Fruit fly (Drosophila melanogaster) whole organism, embryonic: ENCODE results near the gene eIF2Bepsilon.

ENCODE experiments used
- Awh ChIP-seq: fragments of 200-800 bp; sonication (Bioruptor generic); IDR thresholded peaks from 2 replicates; pipeline ENCODE4, ENCODE4 v1.3.6; 2022; ENCODE audit warnings: missing biosample characterization, missing genetic modification characterization
- Bdp1 ChIP-seq: fragments of 200-800 bp; sonication (Bioruptor generic); optimal IDR thresholded peaks from 3 replicates; lab custom pipeline; 2016; ENCODE audit warnings: missing biosample characterization, missing genetic modification characterization
- CG10321 ChIP-seq: fragments of 200-800 bp; sonication (Bioruptor generic); IDR thresholded peaks from 2 replicates; pipeline ENCODE4 v1.3.6; 2022; ENCODE audit warnings: missing biosample characterization, missing genetic modification characterization
- CG11093 ChIP-seq: fragments of 200-800 bp; sonication (Bioruptor generic); IDR thresholded peaks from 3 replicates; pipeline ENCODE4 v1.3.6; 2022; ENCODE audit warnings: missing biosample characterization, missing genetic modification characterization
- CG12219 ChIP-seq: fragments of 200-800 bp; sonication (Bioruptor generic); optimal IDR thresholded peaks from 3 replicates; lab custom pipeline; 2018; ENCODE audit warnings: missing biosample characterization, mild to moderate bottlenecking, missing genetic modification characterization
- CG12942 ChIP-seq: fragments of 200-800 bp; sonication (Bioruptor generic); optimal IDR thresholded peaks from 3 replicates; lab custom pipeline; 2016; ENCODE audit warnings: missing biosample characterization, missing genetic modification characterization
- CG15073 ChIP-seq: fragments of 200-800 bp; sonication (Bioruptor generic); optimal IDR thresholded peaks from 2 replicates; lab custom pipeline; 2016; ENCODE audit warnings: missing biosample characterization, missing genetic modification characterization
- CG17328 ChIP-seq: fragments of 200-800 bp; sonication (Bioruptor generic); IDR thresholded peaks from 2 replicates; pipeline ENCODE4 v1.3.6; 2022; ENCODE audit warnings: missing biosample characterization, missing genetic modification characterization
- CG2120 ChIP-seq: fragments of 200-800 bp; sonication (Bioruptor generic); optimal IDR thresholded peaks from 3 replicates; lab custom pipeline; 2016; ENCODE audit warnings: missing biosample characterization, missing genetic modification characterization
- CG31441 ChIP-seq: fragments of 200-800 bp; sonication (Bioruptor generic); IDR thresholded peaks from 2 replicates; pipeline ENCODE4 v1.3.6; 2022; ENCODE audit warnings: missing biosample characterization, missing genetic modification characterization
- CG3407 ChIP-seq: fragments of 200-800 bp; sonication (Bioruptor generic); optimal IDR thresholded peaks from 2 replicates; lab custom pipeline; 2018; ENCODE audit warnings: missing biosample characterization, mild to moderate bottlenecking, missing genetic modification characterization
- CG4328 ChIP-seq: fragments of 200-800 bp; sonication (Bioruptor generic); optimal IDR thresholded peaks from 3 replicates; lab custom pipeline; 2017; ENCODE audit warnings: missing biosample characterization, missing genetic modification reagents, missing genetic modification characterization
- CG4360 ChIP-seq: fragments of 200-800 bp; sonication (Bioruptor generic); IDR thresholded peaks from 2 replicates; pipeline ENCODE4 v1.3.6; 2022; ENCODE audit warnings: missing biosample characterization, missing genetic modification characterization
- CG6813 ChIP-seq: fragments of 200-800 bp; sonication (Bioruptor generic); optimal IDR thresholded peaks from 2 replicates; lab custom pipeline; 2017; ENCODE audit warnings: missing biosample characterization, missing genetic modification characterization, mild to moderate bottlenecking, moderate library complexity, missing genetic modification reagents
- CG7357 ChIP-seq: fragments of 200-800 bp; sonication (Bioruptor generic); IDR thresholded peaks from 3 replicates; pipeline ENCODE4 v1.3.6; 2022; ENCODE audit warnings: missing biosample characterization, missing genetic modification characterization
- CG7372 ChIP-seq: fragments of 200-800 bp; sonication (Bioruptor generic); IDR thresholded peaks from 2 replicates; pipeline ENCODE4 v1.3.6; 2022; ENCODE audit warnings: missing biosample characterization, missing genetic modification characterization
- CG7839 ChIP-seq: fragments of 200-800 bp; sonication (Bioruptor generic); optimal IDR thresholded peaks from 3 replicates; lab custom pipeline; 2018; ENCODE audit warnings: missing biosample characterization, mild to moderate bottlenecking, missing genetic modification characterization, moderate library complexity
- CG7928 ChIP-seq: fragments of 200-800 bp; sonication (Bioruptor generic); optimal IDR thresholded peaks from 2 replicates; lab custom pipeline; 2017; ENCODE audit warnings: missing biosample characterization, mild to moderate bottlenecking, missing genetic modification characterization
- CG8765 ChIP-seq: fragments of 200-800 bp; sonication (Bioruptor generic); IDR thresholded peaks from 2 replicates; pipeline ENCODE4 v1.3.6; 2022; ENCODE audit warnings: missing biosample characterization, missing genetic modification characterization
- CG9609 ChIP-seq: fragments of 200-800 bp; sonication (Bioruptor generic); optimal IDR thresholded peaks from 3 replicates; lab custom pipeline; 2016; ENCODE audit warnings: missing biosample characterization, missing genetic modification characterization
- CG9932 ChIP-seq: fragments of 200-800 bp; sonication (Bioruptor generic); IDR thresholded peaks from 2 replicates; pipeline ENCODE4 v1.3.6; 2022; ENCODE audit warnings: missing biosample characterization, missing genetic modification characterization
- Dbx ChIP-seq: fragments of 200-800 bp; sonication (Bioruptor generic); IDR thresholded peaks from 3 replicates; pipeline ENCODE4 v1.3.6; 2022; ENCODE audit warnings: missing biosample characterization, missing genetic modification characterization
- Dip2 ChIP-seq: fragments of 200-800 bp; sonication (Bioruptor generic); IDR thresholded peaks from 2 replicates; pipeline ENCODE4 v1.3.6; 2022; ENCODE audit warnings: missing biosample characterization, missing genetic modification characterization
- HLH3B ChIP-seq: fragments of 200-800 bp; sonication (Bioruptor generic); IDR thresholded peaks from 2 replicates; pipeline ENCODE4 v1.3.6; 2022; ENCODE audit warnings: missing biosample characterization, missing genetic modification characterization
- HLH54F ChIP-seq: fragments of 200-800 bp; sonication (Bioruptor generic); optimal IDR thresholded peaks from 3 replicates; lab custom pipeline; 2016; ENCODE audit warnings: missing biosample characterization, missing genetic modification characterization
- Hand ChIP-seq: fragments of 200-800 bp; sonication (Bioruptor generic); optimal IDR thresholded peaks from 2 replicates; lab custom pipeline; 2017; ENCODE audit warnings: mild to moderate bottlenecking, missing biosample characterization, missing genetic modification reagents, missing genetic modification characterization
- Mad ChIP-seq: fragments of 200-800 bp; sonication (Bioruptor generic); optimal IDR thresholded peaks from 2 replicates; lab custom pipeline; 2016; ENCODE audit warnings: missing biosample characterization, missing genetic modification characterization
- Nf-YB ChIP-seq: fragments of 200-800 bp; sonication (Bioruptor generic); optimal IDR thresholded peaks from 3 replicates; lab custom pipeline; 2019; ENCODE audit warnings: missing biosample characterization, mild to moderate bottlenecking, missing genetic modification characterization, moderate library complexity
- Rx ChIP-seq: fragments of 200-800 bp; sonication (Bioruptor generic); IDR thresholded peaks from 2 replicates; pipeline ENCODE4 v1.3.6; 2022; ENCODE audit warnings: missing biosample characterization, missing genetic modification characterization
- Sry-β ChIP-seq: fragments of 200-800 bp; sonication (Bioruptor generic); optimal IDR thresholded peaks from 2 replicates; lab custom pipeline; 2018; ENCODE audit warnings: missing biosample characterization, mild to moderate bottlenecking, missing genetic modification characterization, moderate library complexity
- Taf1 ChIP-seq: fragments of 200-800 bp; sonication (Bioruptor generic); IDR thresholded peaks from 2 replicates; pipeline ENCODE4 v1.3.6; 2022; ENCODE audit warnings: missing biosample characterization, missing genetic modification characterization
- aop ChIP-seq: fragments of 200-800 bp; sonication (Bioruptor generic); IDR thresholded peaks from 2 replicates; pipeline ENCODE4 v1.3.6; 2022; ENCODE audit warnings: missing biosample characterization, missing genetic modification characterization
- ase ChIP-seq: fragments of 200-800 bp; sonication (Bioruptor generic); IDR thresholded peaks from 3 replicates; pipeline ENCODE4 v1.3.6; 2022; ENCODE audit warnings: missing biosample characterization, missing genetic modification characterization
- bcd ChIP-seq: fragments of 200-800 bp; sonication (Bioruptor generic); optimal IDR thresholded peaks from 2 replicates; lab custom pipeline; 2017; ENCODE audit warnings: missing biosample characterization, mild to moderate bottlenecking, missing genetic modification characterization
- bigmax ChIP-seq: fragments of 200-800 bp; sonication (Bioruptor generic); optimal IDR thresholded peaks from 2 replicates; lab custom pipeline; 2018; ENCODE audit warnings: missing biosample characterization, mild to moderate bottlenecking, missing genetic modification characterization
- cad ChIP-seq: fragments of >200 bp; optimal IDR thresholded peaks from 2 replicates; lab custom pipeline; 2017; ENCODE audit warnings: missing biosample characterization, missing genetic modification characterization
- crp ChIP-seq, 2 experiments: fragments of 200-800 bp; sonication (Bioruptor generic); optimal IDR thresholded peaks; 2 replicates in 1 of 2; 3 replicates in 1 of 2; lab custom pipeline; 2017; ENCODE audit warnings: missing biosample characterization in 2 of 2, missing genetic modification characterization in 2 of 2, mild to moderate bottlenecking in 1 of 2, moderate library complexity in 1 of 2
- ems ChIP-seq: fragments of 200-800 bp; sonication (Bioruptor generic); optimal IDR thresholded peaks from 3 replicates; lab custom pipeline; 2016; ENCODE audit warnings: missing biosample characterization, missing genetic modification characterization
- exex ChIP-seq: fragments of 200-800 bp; sonication (Bioruptor generic); optimal IDR thresholded peaks from 4 replicates; lab custom pipeline; 2018; ENCODE audit warnings: missing biosample characterization, mild to moderate bottlenecking, missing genetic modification characterization, moderate library complexity
- kay ChIP-seq: fragments of 200-800 bp; sonication (Bioruptor generic); optimal IDR thresholded peaks from 2 replicates; lab custom pipeline; 2016; ENCODE audit warnings: missing biosample characterization, missing genetic modification characterization
- onecut ChIP-seq: fragments of 200-800 bp; sonication (Bioruptor generic); IDR thresholded peaks from 2 replicates; pipeline ENCODE4 v1.3.6; 2022; ENCODE audit warnings: missing biosample characterization, missing genetic modification characterization
- pho ChIP-seq: fragments of 200-800 bp; sonication (Bioruptor generic); optimal IDR thresholded peaks from 2 replicates; lab custom pipeline; 2016; ENCODE audit warnings: missing biosample characterization, missing genetic modification characterization
- prd ChIP-seq, 3 experiments: fragments of >200 bp in 2 of 3; fragments of 200-800 bp in 1 of 3; sonication (Bioruptor generic) in 1 of 3; optimal IDR thresholded peaks in 2 of 3; IDR thresholded peaks in 1 of 3; 2 replicates in 2 of 3; 3 replicates in 1 of 3; pipeline versions ENCODE4 v1.3.6 to Lab custom; 2017 to 2022; ENCODE audit warnings: missing biosample characterization in 1 of 3, missing genetic modification characterization in 1 of 3
- psq ChIP-seq: fragments of 200-800 bp; sonication (Bioruptor generic); optimal IDR thresholded peaks from 2 replicates; lab custom pipeline; 2017; ENCODE audit warnings: missing biosample characterization, missing genetic modification characterization
- rib ChIP-seq: fragments of 200-800 bp; sonication (Bioruptor generic); IDR thresholded peaks from 2 replicates; pipeline ENCODE4 v1.3.6; 2022; ENCODE audit warnings: missing biosample characterization, missing genetic modification characterization
- row ChIP-seq: fragments of 200-800 bp; sonication (Bioruptor generic); IDR thresholded peaks from 3 replicates; pipeline ENCODE4 v1.3.6; 2022; ENCODE audit warnings: missing biosample characterization, missing genetic modification characterization
- run ChIP-seq: fragments of 200-800 bp; sonication (Bioruptor generic); optimal IDR thresholded peaks from 3 replicates; lab custom pipeline; 2018; ENCODE audit warnings: missing biosample characterization, mild to moderate bottlenecking, missing genetic modification characterization
- sisA ChIP-seq: fragments of 200-800 bp; sonication (Bioruptor generic); IDR thresholded peaks from 2 replicates; pipeline ENCODE4 v1.3.6; 2022; ENCODE audit warnings: missing biosample characterization, missing genetic modification characterization
- sug ChIP-seq: fragments of 200-800 bp; optimal IDR thresholded peaks from 2 replicates; lab custom pipeline; 2019; ENCODE audit warnings: missing biosample characterization, mild to moderate bottlenecking, missing genetic modification characterization, moderate library complexity
- tio ChIP-seq: fragments of 200-800 bp; sonication (Bioruptor generic); optimal IDR thresholded peaks from 2 replicates; lab custom pipeline; 2017; ENCODE audit warnings: missing biosample characterization, missing genetic modification characterization, inconsistent platforms
- zfh2 ChIP-seq: fragments of 200-800 bp; sonication (Bioruptor generic); optimal IDR thresholded peaks from 2 replicates; lab custom pipeline; 2016; ENCODE audit warnings: missing biosample characterization, missing genetic modification characterization

The eIF2Bepsilon gene

DNA sequence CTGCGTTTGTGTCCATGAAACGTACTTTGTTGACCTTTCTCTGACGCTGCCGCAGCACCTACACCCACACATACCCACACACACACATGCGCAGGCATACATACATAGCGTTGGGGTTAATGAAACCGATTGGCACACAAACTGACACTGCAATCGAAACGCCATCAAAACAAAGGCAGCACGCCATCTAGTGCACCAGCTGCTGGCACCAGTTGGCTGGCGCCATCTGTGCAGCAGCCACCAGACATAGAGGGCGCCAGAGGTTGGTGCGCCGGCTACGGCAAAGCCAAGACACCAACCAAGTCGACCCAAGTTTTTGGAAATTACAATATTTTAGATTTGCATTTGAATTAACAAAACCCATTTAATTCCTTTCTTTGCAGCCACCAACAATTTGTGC is 30.2 kb upstream of the eIF2Bepsilon start (continued):
- no peak for TF ChIP-seq bigmax (GFP tag; lab: Kevin White, UChicago)
- peak; percentile 90 for TF ChIP-seq Dbx (GFP tag; lab: Robert Waterston, UW)
- TF ChIP-seq rib (GFP tag; lab: Robert Waterston, UW) = peak; percentile 62
- no peak for TF ChIP-seq Taf1 (GFP tag; lab: Robert Waterston, UW)
- peak; percentile 37; the same call in 2 of the 3 replicates for TF ChIP-seq row (GFP tag; lab: Robert Waterston, UW)
- peak; percentile 67 for TF ChIP-seq bcd
- peak; percentile 35; the same call in 1 of the 3 replicates for TF ChIP-seq CG11093 (GFP tag; lab: Robert Waterston, UW)
- TF ChIP-seq Mad = peak; percentile 49
- no peak for TF ChIP-seq CG31441 (GFP tag; lab: Robert Waterston, UW)
- peak; percentile 32; the same call in 1 of the 2 replicates for TF ChIP-seq CG7372
- no peak for TF ChIP-seq Sry-β (GFP tag; lab: Kevin White, UChicago)
- peak; percentile 53 for TF ChIP-seq zfh2 (GFP tag; lab: Kevin White, UChicago)
- peak; percentile 66 for TF ChIP-seq CG2120 (GFP tag; lab: Kevin White, UChicago)
- TF ChIP-seq Awh = no peak
- TF ChIP-seq CG7357 (GFP tag; lab: Robert Waterston, UW) = 0 out of 3 replicates have a peak, but pooled peaks have one; percentile 11
- peak; percentile 58; the same call in 1 of the 2 replicates for TF ChIP-seq Rx (GFP tag; lab: Robert Waterston, UW)
- no peak for TF ChIP-seq CG15073 (GFP tag; lab: Kevin White, UChicago)
- TF ChIP-seq ase (GFP tag; lab: Robert Waterston, UW) = peak; percentile 71; the same call in 2 of the 3 replicates
- peak; percentile 94 for TF ChIP-seq sisA
- peak; percentile 93 for TF ChIP-seq CG9932
- TF ChIP-seq CG6813 = no peak
- peak; percentile 32 for TF ChIP-seq CG4328
- no peak; the same call in 1 of the 2 replicates for TF ChIP-seq aop (GFP tag; lab: Robert Waterston, UW)
- TF ChIP-seq CG10321 = no peak
- no peak for TF ChIP-seq cad (GFP tag; lab: Kevin White, UChicago)
- no peak for TF ChIP-seq tio
- no peak for TF ChIP-seq ems (GFP tag; lab: Kevin White, UChicago)
- TF ChIP-seq CG9609 (GFP tag; lab: Kevin White, UChicago) = peak; percentile 78
- TF ChIP-seq crp (GFP tag; optimal IDR thresholded peaks at IDR 0.05; lab: Kevin White, UChicago) = peak in 1 of 2 experiments; percentile 15
- TF ChIP-seq run (tag; lab: Kevin White, UChicago) = no peak
- no peak for TF ChIP-seq CG12219 (GFP tag; lab: Kevin White, UChicago)
- peak; percentile 59 for TF ChIP-seq pho
- TF ChIP-seq CG3407 (GFP tag; lab: Kevin White, UChicago) = no peak
- TF ChIP-seq CG7928 = peak; percentile 9
- no peak for TF ChIP-seq exex
- TF ChIP-seq Hand = no peak
- TF ChIP-seq kay (GFP tag; lab: Kevin White, UChicago) = peak; percentile 22
- no peak for TF ChIP-seq CG4360 (GFP tag; lab: Robert Waterston, UW)
- TF ChIP-seq onecut = peak; percentile 73
- TF ChIP-seq sug (tag; lab: Kevin White, UChicago) = peak; percentile 63
- TF ChIP-seq Dip2 (GFP tag; lab: Robert Waterston, UW) = peak; percentile 100
- TF ChIP-seq Bdp1 (GFP tag; lab: Kevin White, UChicago) = peak; percentile 52
- peak; percentile 31 for TF ChIP-seq psq (GFP tag; lab: Kevin White, UChicago)
- TF ChIP-seq CG12942 (GFP tag; lab: Kevin White, UChicago) = peak; percentile 56
- peak; percentile 49 for TF ChIP-seq CG7839 (tag; lab: Kevin White, UChicago)
- peak; percentile 58 for TF ChIP-seq CG8765 (GFP tag; lab: Robert Waterston, UW)
- no peak for TF ChIP-seq prd (optimal IDR thresholded peaks at IDR 0.05; lab: Kevin White, UChicago)
- peak; percentile 85 for TF ChIP-seq prd (GFP tag; IDR thresholded peaks at IDR 0.05; lab: Robert Waterston, UW)
- TF ChIP-seq HLH54F (GFP tag; lab: Kevin White, UChicago) = peak; percentile 68
- TF ChIP-seq HLH3B = peak; percentile 72; the same call in 1 of the 2 replicates
- no peak for TF ChIP-seq Nf-YB (GFP tag; lab: Kevin White, UChicago)
- peak; percentile 48; the same call in 1 of the 2 replicates for TF ChIP-seq CG17328 (GFP tag; lab: Robert Waterston, UW)
